Fruit fly (Drosophila melanogaster): ENCODE data around the gene CG42346.

Gene CG42346

DNA sequence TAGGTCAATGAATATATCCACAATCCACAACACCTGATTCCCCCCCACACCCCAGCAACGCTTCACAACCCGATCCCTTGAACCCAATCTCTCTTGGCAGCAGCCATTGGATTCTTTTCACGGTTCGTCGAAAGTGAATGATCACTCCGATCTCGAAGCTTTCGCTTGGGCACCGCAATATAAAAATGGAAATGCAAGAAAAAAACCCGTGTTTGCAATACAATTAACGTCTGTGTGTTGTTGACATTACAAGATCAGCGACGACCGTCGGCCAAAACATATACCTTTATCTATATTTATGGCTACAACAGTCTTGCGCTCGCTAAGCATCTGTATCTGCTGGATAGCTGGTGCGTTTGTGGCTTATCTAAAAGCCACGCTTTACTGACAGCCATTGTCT, 5.1 kb downstream of the CG42346 start (continued):
- TF ChIP-seq CG15601 (tag; optimal IDR thresholded peaks at IDR 0.05) (peak; percentile 66), ac (GFP tag; optimal IDR thresholded peaks at IDR 0.05) (no peak), Hr39 (optimal IDR thresholded peaks at IDR 0.05) (no peak), HLH4C (GFP tag; IDR thresholded peaks at IDR 0.05; ENCODE audit: partially characterized antibody) (no peak), Opbp (GFP tag; IDR thresholded peaks at IDR 0.05; ENCODE audit: partially characterized antibody) (no peak), CG11504 (tag; optimal IDR thresholded peaks at IDR 0.05) (peak; percentile 34), odd (GFP tag; optimal IDR thresholded peaks at IDR 0.05) (peak; percentile 38), CG7987 (GFP tag; optimal IDR thresholded peaks at IDR 0.05) (peak; percentile 30), ATbp (GFP tag; optimal IDR thresholded peaks at IDR 0.05) (peak; percentile 90), CG2116 (GFP tag; optimal IDR thresholded peaks at IDR 0.05) (no peak), CG33213 (GFP tag; optimal IDR thresholded peaks at IDR 0.05) (peak; percentile 33), CG11723 (GFP tag; optimal IDR thresholded peaks at IDR 0.05) (peak; percentile 7), CG33557 (GFP tag; optimal IDR thresholded peaks at IDR 0.05) (peak; percentile 25), CG6813 (GFP tag; optimal IDR thresholded peaks at IDR 0.05) (peak; percentile 47), tll (GFP tag; optimal IDR thresholded peaks at IDR 0.05) (peak in 1 of 2 experiments; percentile 88), sens (GFP tag) (peak; percentile 78), lab (GFP tag; optimal IDR thresholded peaks at IDR 0.05) (peak; percentile 71), CG12769 (tag; optimal IDR thresholded peaks at IDR 0.05) (peak; percentile 3), phol (tag; optimal IDR thresholded peaks at IDR 0.05) (no peak), chinmo (GFP tag; IDR thresholded peaks at IDR 0.05; ENCODE audit: partially characterized antibody) (no peak), caup (GFP tag; optimal IDR thresholded peaks at IDR 0.05; ENCODE audit: severe bottlenecking) (peak; percentile 36), CG16813 (GFP tag; IDR thresholded peaks at IDR 0.05; ENCODE audit: partially characterized antibody) (no peak), ttk (GFP tag; IDR thresholded peaks at IDR 0.05) (no peak), inv (GFP tag; IDR thresholded peaks at IDR 0.05; ENCODE audit: partially characterized antibody) (no peak), kni (GFP tag; optimal IDR thresholded peaks at IDR 0.05) (peak; percentile 48), Atf6 (GFP tag; IDR thresholded peaks at IDR 0.05) (peak; percentile 35; the same call in 1 of the 2 replicates), Camta (GFP tag; optimal IDR thresholded peaks at IDR 0.05) (no peak), CG2875 (GFP tag; optimal IDR thresholded peaks at IDR 0.05) (peak; percentile 73), nerfin-2 (GFP tag; IDR thresholded peaks at IDR 0.05; ENCODE audit: partially characterized antibody) (no peak), CG8765 (GFP tag; IDR thresholded peaks at IDR 0.05) (no peak), Meics (GFP tag; optimal IDR thresholded peaks at IDR 0.05) (peak; percentile 17), unpg (GFP tag; optimal IDR thresholded peaks at IDR 0.05) (peak; percentile 40), jumu (GFP tag; optimal IDR thresholded peaks at IDR 0.05) (peak; percentile 29), CG32772 (GFP tag; IDR thresholded peaks at IDR 0.05) (0 out of 2 replicates have a peak, but pooled peaks have one; percentile 21), CG10979 (tag; optimal IDR thresholded peaks at IDR 0.05) (peak; percentile 10), Kr (GFP tag; optimal IDR thresholded peaks at IDR 0.05) (no peak), tup (GFP tag; optimal IDR thresholded peaks at IDR 0.05) (peak; percentile 30), CG10366 (GFP tag; IDR thresholded peaks at IDR 0.05) (peak; percentile 9; the same call in 1 of the 2 replicates), Jarid2 (GFP tag; optimal IDR thresholded peaks at IDR 0.05) (peak; percentile 3), Usf (GFP tag; optimal IDR thresholded peaks at IDR 0.05) (no peak), BEAF-32 (GFP tag; optimal IDR thresholded peaks at IDR 0.05) (no peak), mam (GFP tag; optimal IDR thresholded peaks at IDR 0.05) (no peak), Doc2 (GFP tag; IDR thresholded peaks at IDR 0.05) (no peak), Ptx1 (GFP tag; IDR thresholded peaks at IDR 0.05) (0 out of 2 replicates have a peak, but pooled peaks have one; percentile 12), p53 (GFP tag; optimal IDR thresholded peaks at IDR 0.05) (no peak), CG6683 (GFP tag; optimal IDR thresholded peaks at IDR 0.05) (peak; percentile 18), CG14014 (GFP tag; IDR thresholded peaks at IDR 0.05) (peak; percentile 44; the same call in 1 of the 2 replicates), stc (GFP tag; IDR thresholded peaks at IDR 0.05) (no peak), Hr78 (GFP tag; optimal IDR thresholded peaks at IDR 0.05) (peak in 1 of 2 experiments; percentile 55)
